Worm (Caenorhabditis elegans) whole organism, mixed stage, embryonic: ENCODE results near the gene B0334.13.
A peak's percentile ranks its signal among the peaks of the same experiment; 100 is the strongest.

Experiments
- M03D4.4 ChIP-seq: sonication (generic microtip); optimal IDR thresholded peaks from 2 replicates; lab custom pipeline; 2017; ENCODE audit warnings: mild to moderate bottlenecking, missing genetic modification characterization, missing compliant biosample characterization
- bed-3 ChIP-seq: fragments of 200-800 bp; sonication (Bioruptor generic); optimal IDR thresholded peaks from 3 replicates; lab custom pipeline; 2018; ENCODE audit warnings: mild to moderate bottlenecking, missing genetic modification characterization, moderate library complexity, missing compliant biosample characterization
- blmp-1 ChIP-seq: fragments of 150-350 bp; optimal IDR thresholded peaks from 2 replicates; lab custom pipeline; 2014; ENCODE audit warnings: missing biosample characterization, missing genetic modification characterization
- ceh-39 ChIP-seq: fragments of 150-350 bp; optimal IDR thresholded peaks from 2 replicates; lab custom pipeline; 2014; ENCODE audit warnings: missing biosample characterization, missing genetic modification characterization
- ceh-43 ChIP-seq: fragments of 200-800 bp; sonication (Bioruptor generic); optimal IDR thresholded peaks from 2 replicates; lab custom pipeline; 2018; ENCODE audit warnings: mild to moderate bottlenecking, missing genetic modification characterization, moderate library complexity, missing compliant biosample characterization
- ces-1 ChIP-seq: fragments of 150-350 bp; optimal IDR thresholded peaks from 2 replicates; lab custom pipeline; 2014; ENCODE audit warnings: missing biosample characterization, missing genetic modification reagents, missing genetic modification characterization
- cnd-1 ChIP-seq: fragments of 200-800 bp; sonication (Bioruptor generic); optimal IDR thresholded peaks from 2 replicates; lab custom pipeline; 2018; ENCODE audit warnings: mild to moderate bottlenecking, missing genetic modification characterization, missing compliant biosample characterization
- drap-1 ChIP-seq: fragments of 200-800 bp; sonication (Bioruptor generic); optimal IDR thresholded peaks from 3 replicates; lab custom pipeline; 2018; ENCODE audit warnings: mild to moderate bottlenecking, missing genetic modification characterization, missing compliant biosample characterization
- elt-1 ChIP-seq: sonication (generic microtip); optimal IDR thresholded peaks from 2 replicates; lab custom pipeline; 2017; ENCODE audit warnings: missing genetic modification characterization, mild to moderate bottlenecking, missing compliant biosample characterization, antibody characterized with exemption, moderate library complexity, borderline replicate concordance; ENCODE audit not compliant: insufficient read depth
- flh-1 ChIP-seq: fragments of 200-800 bp; sonication (Bioruptor generic); optimal IDR thresholded peaks from 2 replicates; lab custom pipeline; 2018; ENCODE audit warnings: mild to moderate bottlenecking, missing genetic modification characterization, moderate library complexity, missing compliant biosample characterization
- ham-2 ChIP-seq: fragments of 200-800 bp; sonication (Bioruptor generic); optimal IDR thresholded peaks from 2 replicates; lab custom pipeline; 2018; ENCODE audit warnings: mild to moderate bottlenecking, missing genetic modification characterization, missing compliant biosample characterization
- hlh-1 ChIP-seq: fragments of 150-350 bp; optimal IDR thresholded peaks from 2 replicates; lab custom pipeline; 2014; ENCODE audit warnings: missing biosample characterization, missing genetic modification reagents, missing genetic modification characterization
- lin-13 ChIP-seq: fragments of 150-350 bp; optimal IDR thresholded peaks from 2 replicates; lab custom pipeline; 2014; ENCODE audit warnings: missing biosample characterization, missing genetic modification characterization
- lin-32 ChIP-seq: fragments of 200-800 bp; sonication (Bioruptor generic); optimal IDR thresholded peaks from 2 replicates; lab custom pipeline; 2018; ENCODE audit warnings: mild to moderate bottlenecking, missing genetic modification characterization, missing compliant biosample characterization
- lsy-2 ChIP-seq: fragments of 150-350 bp; optimal IDR thresholded peaks from 2 replicates; lab custom pipeline; 2014; ENCODE audit warnings: missing biosample characterization, missing genetic modification characterization
- mls-2 ChIP-seq: sonication (generic microtip); optimal IDR thresholded peaks from 2 replicates; lab custom pipeline; 2016; ENCODE audit warnings: mild to moderate bottlenecking, missing genetic modification characterization, moderate library complexity, missing compliant biosample characterization
- nhr-237 ChIP-seq: fragments of 150-350 bp; optimal IDR thresholded peaks from 2 replicates; lab custom pipeline; 2014; ENCODE audit warnings: missing biosample characterization, missing genetic modification characterization
- nhr-28 ChIP-seq: fragments of 150-350 bp; optimal IDR thresholded peaks from 2 replicates; lab custom pipeline; 2014; ENCODE audit warnings: missing biosample characterization, missing genetic modification characterization
- nhr-76 ChIP-seq: sonication (generic microtip); optimal IDR thresholded peaks from 2 replicates; lab custom pipeline; 2017; ENCODE audit warnings: missing biosample characterization, missing genetic modification characterization
- pha-4 ChIP-seq: fragments of 150-350 bp; optimal IDR thresholded peaks from 2 replicates; lab custom pipeline; 2018; ENCODE audit warnings: missing biosample characterization, missing genetic modification reagents, missing genetic modification characterization
- snpc-4 ChIP-seq: fragments of 150-350 bp; optimal IDR thresholded peaks from 2 replicates; lab custom pipeline; 2014; ENCODE audit warnings: missing biosample characterization, missing genetic modification characterization
- sptf-1 ChIP-seq: sonication (generic microtip); optimal IDR thresholded peaks from 2 replicates; lab custom pipeline; 2017; ENCODE audit warnings: mild to moderate bottlenecking, missing genetic modification characterization, moderate library complexity, missing compliant biosample characterization
- tbx-8 ChIP-seq: fragments of 200-800 bp; sonication (Bioruptor generic); optimal IDR thresholded peaks from 2 replicates; lab custom pipeline; 2018; ENCODE audit warnings: mild to moderate bottlenecking, missing genetic modification characterization, moderate library complexity, missing compliant biosample characterization
- unc-39 ChIP-seq: fragments of 150-350 bp; optimal IDR thresholded peaks from 2 replicates; lab custom pipeline; 2014; ENCODE audit warnings: missing biosample characterization, missing genetic modification characterization
- unc-62 ChIP-seq: fragments of 150-350 bp; optimal IDR thresholded peaks from 2 replicates; lab custom pipeline; 2014; ENCODE audit warnings: missing biosample characterization, missing genetic modification reagents, missing genetic modification characterization
- zip-8 ChIP-seq: fragments of 150-350 bp; optimal IDR thresholded peaks from 2 replicates; lab custom pipeline; 2014; ENCODE audit warnings: missing biosample characterization, missing genetic modification characterization
- ztf-11 ChIP-seq: fragments of 150-350 bp; optimal IDR thresholded peaks from 2 replicates; lab custom pipeline; 2014; ENCODE audit warnings: missing biosample characterization, missing genetic modification characterization

Gene B0334.13

DNA sequence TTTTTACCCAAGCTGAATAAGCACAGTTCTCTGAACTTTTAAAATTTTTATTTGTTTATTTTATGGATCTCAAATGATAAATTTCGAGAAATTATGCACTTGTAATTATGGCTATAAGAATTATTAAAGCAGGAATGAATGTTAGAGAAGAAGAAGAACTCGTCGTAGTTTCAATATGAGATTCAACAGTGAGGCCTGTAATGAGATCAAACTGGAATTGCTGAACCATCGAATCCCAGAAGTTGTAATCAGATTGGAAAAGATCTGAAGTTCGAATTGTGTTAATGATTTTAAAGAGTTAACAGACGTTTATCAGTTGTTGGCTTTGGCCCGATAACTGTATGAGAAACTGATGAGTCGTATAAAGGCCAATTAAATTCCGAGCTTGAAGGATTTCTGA is 32.4 kb upstream of the B0334.13 start:
- no peak for TF ChIP-seq drap-1
- TF ChIP-seq ztf-11 = no peak
- TF ChIP-seq lin-32 = no peak
- no peak for TF ChIP-seq unc-39 (tag; lab: Kevin White, UChicago)
- TF ChIP-seq sptf-1 = no peak
- TF ChIP-seq ces-1 (GFP tag; lab: Kevin White, UChicago) = no peak
- no peak for TF ChIP-seq unc-62
- no peak for TF ChIP-seq elt-1 (tag; lab: Kevin White, UChicago)
- TF ChIP-seq lsy-2 (tag; lab: Kevin White, UChicago) = no peak
- no peak for TF ChIP-seq nhr-28 (tag; lab: Kevin White, UChicago)
- no peak for TF ChIP-seq lin-13 (tag; lab: Kevin White, UChicago)
- no peak for TF ChIP-seq cnd-1 (tag; lab: Kevin White, UChicago)
- TF ChIP-seq flh-1 (GFP tag; lab: Kevin White, UChicago) = no peak

DNA sequence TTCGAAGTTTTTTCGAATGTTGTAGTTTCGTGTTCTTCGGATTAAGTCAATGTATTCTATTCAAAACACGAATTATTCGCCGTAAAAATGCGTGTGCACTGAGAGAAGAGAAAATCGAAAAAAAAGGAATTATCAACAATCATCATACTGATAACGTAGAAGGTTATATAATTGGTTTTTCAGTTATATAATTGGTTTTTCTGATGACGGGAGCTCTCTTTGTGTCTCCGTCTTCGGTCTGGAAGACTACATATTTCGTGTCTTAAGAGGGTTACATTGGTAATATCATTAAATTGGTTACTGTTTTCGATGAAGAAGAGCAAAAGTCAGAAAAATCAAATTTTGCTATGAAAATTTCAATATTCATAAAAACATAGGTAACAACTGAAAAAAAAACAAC is 28.2 kb upstream of the B0334.13 start:
- no peak for TF ChIP-seq ham-2 (GFP tag; lab: Kevin White, UChicago)
- no peak for TF ChIP-seq nhr-237 (tag; lab: Kevin White, UChicago)
- TF ChIP-seq hlh-1 (tag; lab: Kevin White, UChicago) = no peak
- no peak for TF ChIP-seq pha-4
- TF ChIP-seq lin-32 = no peak
- TF ChIP-seq ceh-43 (GFP tag; lab: Kevin White, UChicago) = no peak
- no peak for TF ChIP-seq zip-8 (tag; lab: Kevin White, UChicago)
- no peak for TF ChIP-seq ceh-39 (tag; lab: Kevin White, UChicago)
- TF ChIP-seq mls-2 (tag; lab: Kevin White, UChicago) = no peak
- no peak for TF ChIP-seq M03D4.4 (tag; lab: Kevin White, UChicago)
- no peak for TF ChIP-seq blmp-1 (tag; lab: Kevin White, UChicago)
- TF ChIP-seq nhr-76 (tag; lab: Kevin White, UChicago) = no peak
- TF ChIP-seq nhr-28 (tag; lab: Kevin White, UChicago) = no peak
- no peak for TF ChIP-seq snpc-4 (tag; lab: Kevin White, UChicago)
- no peak for TF ChIP-seq elt-1 (tag; lab: Kevin White, UChicago)

DNA sequence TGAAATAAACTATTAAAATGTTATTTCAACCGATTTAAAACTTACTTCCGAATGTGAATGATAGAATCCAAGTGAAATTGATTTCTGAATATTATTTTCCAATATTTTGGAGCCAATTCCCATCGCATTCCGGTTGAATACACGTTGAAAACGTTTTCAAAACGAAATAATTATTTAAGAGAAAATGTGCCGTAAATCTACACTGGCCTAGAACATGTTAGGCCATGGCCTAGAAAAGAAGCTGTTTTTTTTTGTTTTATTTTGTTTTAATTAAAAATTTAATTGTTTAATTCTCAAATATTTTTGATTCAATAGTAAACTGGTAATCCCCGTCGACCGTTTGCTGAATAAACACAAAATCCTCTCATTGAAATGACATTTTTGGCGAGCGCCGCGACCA is 24.2 kb upstream of the B0334.13 start:
- TF ChIP-seq ces-1 (GFP tag; lab: Kevin White, UChicago) = peak; percentile 29
- TF ChIP-seq lin-13 (tag; lab: Kevin White, UChicago) = no peak
- TF ChIP-seq lsy-2 (tag; lab: Kevin White, UChicago) = no peak

DNA sequence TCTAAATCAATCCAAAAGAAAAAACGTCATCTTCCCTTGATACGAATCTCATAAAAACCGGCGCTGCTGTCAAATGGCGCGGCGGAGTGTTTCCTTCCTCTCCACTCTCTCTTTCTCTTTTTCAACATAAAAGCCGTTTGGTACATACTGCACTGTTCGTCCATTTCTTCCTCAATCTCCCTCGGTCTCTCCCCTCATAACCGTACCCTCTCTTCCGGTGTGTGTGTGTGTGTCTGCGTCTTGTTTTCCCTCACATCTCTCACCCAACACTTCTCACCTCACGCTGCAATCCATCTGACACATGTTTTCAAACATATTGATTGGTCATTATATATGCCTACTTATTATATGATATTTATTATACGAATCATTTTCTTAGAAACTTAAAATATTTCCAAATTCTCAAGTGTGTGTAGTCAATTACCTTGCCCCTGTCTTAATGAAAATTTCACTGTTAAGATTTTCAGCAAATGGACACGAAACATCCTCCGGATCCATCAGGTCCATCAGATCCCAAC is 23.6 kb upstream of the B0334.13 start, which contains the start of the genes aars-1 and rga-1:
aars-1 (minus strand) TSS at position 71 of the 518 bp plus-strand sequence.
rga-1 (plus strand) TSS at position 468 of the 518 bp plus-strand sequence.
- TF ChIP-seq pha-4 (peak; percentile 38), blmp-1 (tag; lab: Kevin White, UChicago) (peak; percentile 43), ham-2 (GFP tag; lab: Kevin White, UChicago) (peak; percentile 41), lsy-2 (tag; lab: Kevin White, UChicago) (peak; percentile 52), ces-1 (GFP tag; lab: Kevin White, UChicago) (peak; percentile 11), flh-1 (GFP tag; lab: Kevin White, UChicago) (no peak), cnd-1 (tag; lab: Kevin White, UChicago) (no peak), unc-62 (peak; percentile 20)

DNA sequence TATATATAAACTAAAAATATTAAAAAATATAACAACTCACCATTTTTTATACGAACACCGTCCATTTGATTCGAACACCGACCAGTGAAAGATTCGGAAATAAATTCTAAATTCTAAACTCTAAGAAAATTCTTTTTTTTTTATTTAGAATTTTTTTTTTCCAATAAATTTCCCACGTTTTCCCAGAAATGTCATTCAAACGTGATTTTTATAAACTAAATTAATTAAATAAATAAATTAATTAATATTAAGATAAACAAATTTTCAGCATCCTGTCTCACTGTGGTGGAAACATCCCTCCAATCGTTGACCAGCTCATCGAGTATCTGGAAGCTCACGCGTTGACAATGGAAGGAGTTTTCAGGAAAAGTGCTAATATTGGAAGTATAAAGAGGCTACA is 20.6 kb upstream of the B0334.13 start, which contains the start of gene klp-17:
klp-17 (minus strand) TSS at position 101 of the 400 bp plus-strand sequence.
- TF ChIP-seq bed-3 (GFP tag; lab: Kevin White, UChicago) (no peak), flh-1 (GFP tag; lab: Kevin White, UChicago) (no peak), blmp-1 (tag; lab: Kevin White, UChicago) (no peak), lin-13 (tag; lab: Kevin White, UChicago) (no peak), ces-1 (GFP tag; lab: Kevin White, UChicago) (no peak)

DNA sequence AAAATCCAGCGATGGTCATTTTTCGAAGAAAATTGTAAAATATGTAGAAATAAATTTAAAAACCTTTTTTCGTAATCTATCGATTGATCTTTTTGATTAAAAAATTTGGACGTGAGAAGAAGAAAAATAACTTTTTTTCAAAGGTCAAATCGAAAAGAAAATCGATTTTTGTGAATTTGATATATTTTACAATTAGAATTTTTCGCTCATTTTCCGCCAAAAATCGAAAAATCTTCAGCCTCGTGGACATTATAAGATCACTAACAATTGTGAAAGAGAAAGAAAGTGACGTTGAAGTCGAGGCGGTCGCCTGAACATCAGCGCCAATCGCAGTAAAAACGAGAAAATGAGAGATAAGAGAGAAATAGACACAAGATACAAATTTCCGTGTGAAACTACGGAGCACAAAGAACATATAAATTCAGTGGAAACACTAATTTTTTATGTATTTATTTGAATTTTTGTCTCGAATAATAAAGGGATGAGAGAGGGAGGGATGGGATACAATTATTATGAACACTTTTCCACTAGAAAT is 18.5 kb upstream of the B0334.13 start, which contains the start of gene cisd-1:
cisd-1 (minus strand) TSS at position 51 of the 535 bp plus-strand sequence.
- TF ChIP-seq lin-13 (tag; lab: Kevin White, UChicago) (no peak), ceh-39 (tag; lab: Kevin White, UChicago) (no peak), tbx-8 (GFP tag; lab: Kevin White, UChicago) (no peak)
